Worm (Caenorhabditis elegans): ENCODE measurements around the gene oac-59.

DNA sequence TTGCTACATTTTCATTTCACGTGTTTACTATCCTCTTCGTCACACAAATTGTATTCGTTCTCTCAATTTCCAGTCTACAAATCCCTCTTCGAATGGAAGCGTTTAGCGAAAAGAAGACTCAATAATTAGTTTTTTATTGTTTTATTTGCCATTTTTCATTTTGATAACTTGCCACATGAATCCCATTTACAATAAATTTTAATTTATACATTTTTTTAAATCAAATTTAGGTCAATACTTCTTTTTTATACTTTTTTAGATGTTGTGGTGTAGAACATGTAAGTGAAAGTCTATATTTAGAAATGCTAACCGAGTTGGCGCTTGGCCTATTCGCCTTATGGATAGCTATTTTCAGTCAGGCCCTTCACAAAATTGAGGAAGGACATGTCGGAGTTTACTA lies 13.4 kb downstream of the oac-59 start, which contains the start of gene erl-1:
- TF ChIP-seq skn-1 (tag; optimal IDR thresholded peaks at IDR 0.05) (no peak), lin-39 (tag; optimal IDR thresholded peaks at IDR 0.05) (no peak)

All from whole organism, L2 larva.